Worm (Caenorhabditis elegans): Measurements from ENCODE around the gene lys-1.
A peak's percentile ranks its signal among the peaks of the same experiment; 100 is the strongest.

The lys-1 gene

ce11 chrV:10313953-10314352 lies 36.2 kb downstream of the lys-1 start, which contains the start of gene gcy-6:
gcy-6 (minus strand) TSS chrV:10314053.
- no peak for TF ChIP-seq nhr-28 (tag; optimal IDR thresholded peaks at IDR 0.05)
- peak in 1 of 2 experiments; percentile 15 for TF ChIP-seq unc-62 (GFP tag; optimal IDR thresholded peaks at IDR 0.05 in 1 of 2)
- TF ChIP-seq unc-62 (tag; optimal IDR thresholded peaks at IDR 0.05), result no peak
- TF ChIP-seq skn-1 (tag; optimal IDR thresholded peaks at IDR 0.05), result no peak
- TF ChIP-seq aha-1 (tag), result peak; percentile 85
- TF ChIP-seq zfp-2 (tag; optimal IDR thresholded peaks at IDR 0.05), result no peak

- TF ChIP-seq tra-1 (GFP tag; IDR thresholded peaks at IDR 0.05), result no peak
- TF ChIP-seq zfp-2 (tag; optimal IDR thresholded peaks at IDR 0.05), result no peak
- TF ChIP-seq nhr-237 (tag; optimal IDR thresholded peaks at IDR 0.05), result no peak
- no peak for TF ChIP-seq madf-9 (GFP tag; conservative IDR thresholded peaks at IDR 0.05)
- TF ChIP-seq F49E8.2 (tag; optimal IDR thresholded peaks at IDR 0.05; ENCODE audit: borderline replicate concordance), result no peak
- no peak for TF ChIP-seq nhr-41 (GFP tag; IDR thresholded peaks at IDR 0.05)
- no peak for TF ChIP-seq duxl-1 (tag; optimal IDR thresholded peaks at IDR 0.05; ENCODE audit: poor library complexity)
- no peak for TF ChIP-seq nhr-10 (tag; optimal IDR thresholded peaks at IDR 0.05)
- TF ChIP-seq set-16 (GFP tag; IDR thresholded peaks at IDR 0.05), result no peak
- TF ChIP-seq php-3 (GFP tag; IDR thresholded peaks at IDR 0.05), result no peak
- TF ChIP-seq mxl-2 (GFP tag; conservative IDR thresholded peaks at IDR 0.05), result no peak
- TF ChIP-seq aly-2 (tag; optimal IDR thresholded peaks at IDR 0.05), result no peak
- no peak for TF ChIP-seq lin-15B (tag; optimal IDR thresholded peaks at IDR 0.05)
- no peak for TF ChIP-seq T26A8.4 (GFP tag; IDR thresholded peaks at IDR 0.05)
- TF ChIP-seq nhr-11 (tag; optimal IDR thresholded peaks at IDR 0.05), result no peak
- no peak for TF ChIP-seq snpc-1.2 (GFP tag; IDR thresholded peaks at IDR 0.05)
- no peak for TF ChIP-seq daf-16 (GFP tag; optimal IDR thresholded peaks at IDR 0.05)
- no peak for TF ChIP-seq daf-16 (tag; optimal IDR thresholded peaks at IDR 0.05)
- TF ChIP-seq mes-2 (tag; optimal IDR thresholded peaks at IDR 0.05; ENCODE audit: poor library complexity, severe bottlenecking), result no peak
- no peak for TF ChIP-seq nhr-111 (GFP tag; optimal IDR thresholded peaks at IDR 0.05)
Measured at ce11 chrV:10314371-10314770, 36.7 kb downstream of the lys-1 start, which contains the start of gene trx-2. trx-2 (plus strand) TSS chrV:10314671.

DNA sequence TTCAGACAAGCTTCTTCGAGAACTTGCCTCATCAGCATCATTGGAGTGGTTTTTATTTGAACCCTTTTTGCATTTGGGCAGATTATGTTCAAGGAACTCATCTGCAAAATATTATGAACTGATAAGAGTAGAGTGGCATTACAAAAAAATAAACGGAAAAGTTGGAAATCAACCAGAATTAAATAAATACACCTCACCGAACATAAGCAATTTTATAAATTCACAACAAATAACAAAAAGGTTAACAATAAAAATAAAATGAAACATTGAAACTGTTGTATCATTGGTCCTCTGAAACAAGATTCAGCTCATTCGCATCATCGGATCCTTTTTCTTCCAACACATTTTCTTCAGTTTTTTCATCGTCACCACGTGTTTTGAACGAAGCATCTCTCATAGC lies 39.6 kb downstream of the lys-1 start, which contains the start of gene asps-1:
asps-1 (minus strand) TSS at position 101 of the 400 bp plus-strand sequence.
- TF ChIP-seq aha-1 (tag), result peak; percentile 67
- no peak for TF ChIP-seq gei-8 (GFP tag; optimal IDR thresholded peaks at IDR 0.05)
- TF ChIP-seq lin-15B (tag; optimal IDR thresholded peaks at IDR 0.05), result no peak
- TF ChIP-seq snpc-1.2 (GFP tag; IDR thresholded peaks at IDR 0.05), result no peak
- TF ChIP-seq Y75B8A.6 (GFP tag; IDR thresholded peaks at IDR 0.05), result no peak
- TF ChIP-seq aly-2 (tag; optimal IDR thresholded peaks at IDR 0.05), result no peak
- no peak for TF ChIP-seq sdz-12 (GFP tag; optimal IDR thresholded peaks at IDR 0.05)
- TF ChIP-seq unc-39 (tag; optimal IDR thresholded peaks at IDR 0.05), result no peak

DNA sequence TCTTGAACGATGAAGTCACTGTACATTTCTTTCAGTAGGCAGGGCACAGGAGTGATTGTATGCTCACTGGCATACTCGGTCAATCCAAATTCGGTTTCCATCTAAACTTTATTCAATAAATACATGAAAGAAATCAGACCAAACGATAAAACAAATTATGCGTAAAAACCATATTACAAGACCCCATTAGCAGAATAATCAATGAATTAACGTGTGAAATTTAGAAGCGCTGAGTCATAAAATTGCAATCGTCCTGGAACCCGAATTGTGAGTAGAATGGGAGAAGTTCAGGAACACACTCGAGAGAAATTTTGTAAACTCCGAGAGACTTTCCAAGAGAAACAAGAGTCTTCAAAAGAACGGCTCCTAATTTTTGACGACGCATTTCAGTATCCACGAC lies 41.7 kb downstream of the lys-1 start, which contains the start of gene B0024.11:
B0024.11 (minus strand) TSS at position 101 of the 400 bp plus-strand sequence.
- no peak for TF ChIP-seq daf-16 (GFP tag; optimal IDR thresholded peaks at IDR 0.05)
- TF ChIP-seq daf-16 (tag; optimal IDR thresholded peaks at IDR 0.05), result no peak
- TF ChIP-seq hif-1 (tag; optimal IDR thresholded peaks at IDR 0.05), result no peak
- TF ChIP-seq daf-12 (tag; optimal IDR thresholded peaks at IDR 0.05), result no peak
- TF ChIP-seq nhr-42 (GFP tag; IDR thresholded peaks at IDR 0.05), result no peak
- no peak for TF ChIP-seq R02D3.7 (tag; optimal IDR thresholded peaks at IDR 0.05)
- TF ChIP-seq nhr-111 (GFP tag; optimal IDR thresholded peaks at IDR 0.05), result no peak
- no peak for TF ChIP-seq spr-3 (GFP tag; optimal IDR thresholded peaks at IDR 0.05)
- TF ChIP-seq ama-1 (optimal IDR thresholded peaks at IDR 0.05), result no peak
- TF ChIP-seq dmd-9 (GFP tag; IDR thresholded peaks at IDR 0.05), result no peak
- no peak for TF ChIP-seq tag-97 (GFP tag; IDR thresholded peaks at IDR 0.05)
- TF ChIP-seq daf-19 (GFP tag; conservative IDR thresholded peaks at IDR 0.05), result no peak
- TF ChIP-seq duxl-1 (tag; optimal IDR thresholded peaks at IDR 0.05; ENCODE audit: poor library complexity), result no peak
- TF ChIP-seq ces-1 (GFP tag; optimal IDR thresholded peaks at IDR 0.05), result no peak
- TF ChIP-seq D1046.2 (GFP tag; IDR thresholded peaks at IDR 0.05), result no peak
- TF ChIP-seq fos-1 (tag; optimal IDR thresholded peaks at IDR 0.05), result no peak
- no peak for TF ChIP-seq aly-2 (tag; optimal IDR thresholded peaks at IDR 0.05)
- no peak for TF ChIP-seq cey-2 (tag; optimal IDR thresholded peaks at IDR 0.05; ENCODE audit: borderline replicate concordance, insufficient read depth)
- no peak for TF ChIP-seq aha-1 (tag)
- no peak for TF ChIP-seq egl-43 (GFP tag; IDR thresholded peaks at IDR 0.05)
